Fruit fly (Drosophila melanogaster): ENCODE data around the gene CG3402.

Gene CG3402

dm6 chr3L:640324-640974, 12.2 kb downstream of the CG3402 start (continued):
- TF ChIP-seq corto (GFP tag; optimal IDR thresholded peaks at IDR 0.05): peak; percentile 75
- TF ChIP-seq CG9437 (GFP tag; optimal IDR thresholded peaks at IDR 0.05): peak; percentile 80
- peak; percentile 86 for TF ChIP-seq fd96Cb (tag; optimal IDR thresholded peaks at IDR 0.05)
- TF ChIP-seq Tbp (GFP tag; optimal IDR thresholded peaks at IDR 0.05): no peak
- peak; percentile 29 for TF ChIP-seq schlank (tag; optimal IDR thresholded peaks at IDR 0.05)
- no peak for TF ChIP-seq emc (GFP tag; optimal IDR thresholded peaks at IDR 0.05)
- peak; percentile 63 for TF ChIP-seq crol (GFP tag; IDR thresholded peaks at IDR 0.05)
- no peak for TF ChIP-seq pita (GFP tag; optimal IDR thresholded peaks at IDR 0.05)
- TF ChIP-seq CG17361 (GFP tag; IDR thresholded peaks at IDR 0.05): peak; percentile 86
- TF ChIP-seq Neu2 (GFP tag; optimal IDR thresholded peaks at IDR 0.05; ENCODE audit: borderline replicate concordance): peak; percentile 81
- peak; percentile 91 for TF ChIP-seq CG4424 (GFP tag; optimal IDR thresholded peaks at IDR 0.05)
- TF ChIP-seq so (GFP tag; IDR thresholded peaks at IDR 0.05): peak; percentile 73
- peak; percentile 30; the same call in 1 of the 2 replicates for TF ChIP-seq CG4730 (GFP tag; IDR thresholded peaks at IDR 0.05)
- peak; percentile 86 for TF ChIP-seq CG13775 (GFP tag; optimal IDR thresholded peaks at IDR 0.05)
- TF ChIP-seq CG14965 (GFP tag; optimal IDR thresholded peaks at IDR 0.05; ENCODE audit: borderline replicate concordance): peak; percentile 71
- peak; percentile 75; the same call in 2 of the 3 replicates for TF ChIP-seq CG11695 (GFP tag; IDR thresholded peaks at IDR 0.05)
- peak; percentile 69 for TF ChIP-seq CG32772 (GFP tag; IDR thresholded peaks at IDR 0.05)
- TF ChIP-seq CG1529 (GFP tag; optimal IDR thresholded peaks at IDR 0.05): peak; percentile 78
- TF ChIP-seq twi (tag; optimal IDR thresholded peaks at IDR 0.05): peak; percentile 77
- peak; percentile 87 for TF ChIP-seq CG2678 (tag; optimal IDR thresholded peaks at IDR 0.05)
- peak; percentile 31 for TF ChIP-seq CG17186 (GFP tag; optimal IDR thresholded peaks at IDR 0.05)
- peak; percentile 24 for TF ChIP-seq gro (GFP tag; optimal IDR thresholded peaks at IDR 0.05)
- peak; percentile 78 for TF ChIP-seq sens-2 (GFP tag; IDR thresholded peaks at IDR 0.05)
- TF ChIP-seq gsb-n (tag; optimal IDR thresholded peaks at IDR 0.05): peak; percentile 86
- TF ChIP-seq dmrt11E (tag; optimal IDR thresholded peaks at IDR 0.05): peak; percentile 95
- TF ChIP-seq ash1 (GFP tag; optimal IDR thresholded peaks at IDR 0.05): no peak
- 0 out of 2 replicates have a peak, but pooled peaks have one; percentile 41 for TF ChIP-seq wdn (GFP tag; IDR thresholded peaks at IDR 0.05)
- no peak for TF ChIP-seq inv (GFP tag; IDR thresholded peaks at IDR 0.05; ENCODE audit: partially characterized antibody)
- TF ChIP-seq nmo (GFP tag; optimal IDR thresholded peaks at IDR 0.05): peak; percentile 91
- no peak for TF ChIP-seq hb (GFP tag; IDR thresholded peaks at IDR 0.05; ENCODE audit: partially characterized antibody)
- peak; percentile 75 for TF ChIP-seq mam (GFP tag; optimal IDR thresholded peaks at IDR 0.05)
- peak; percentile 76 for TF ChIP-seq NfI (GFP tag; optimal IDR thresholded peaks at IDR 0.05)
- TF ChIP-seq fru (optimal IDR thresholded peaks at IDR 0.05): no peak
- TF ChIP-seq MESR4 (GFP tag; optimal IDR thresholded peaks at IDR 0.05): peak; percentile 2
- peak; percentile 36 for TF ChIP-seq run (tag; optimal IDR thresholded peaks at IDR 0.05)
- TF ChIP-seq cato (GFP tag; optimal IDR thresholded peaks at IDR 0.05; ENCODE audit: borderline replicate concordance): peak; percentile 73
- peak; percentile 92 for TF ChIP-seq CG18262 (tag; optimal IDR thresholded peaks at IDR 0.05)
- peak; percentile 80 for TF ChIP-seq gcm2 (GFP tag; optimal IDR thresholded peaks at IDR 0.05)
- TF ChIP-seq CG18476 (GFP tag; optimal IDR thresholded peaks at IDR 0.05): peak; percentile 77
- peak; percentile 92 for TF ChIP-seq gem (tag; optimal IDR thresholded peaks at IDR 0.05)
- TF ChIP-seq ac (GFP tag; optimal IDR thresholded peaks at IDR 0.05): peak; percentile 73
- peak; percentile 33 for TF ChIP-seq CG4707 (GFP tag; optimal IDR thresholded peaks at IDR 0.05)
- TF ChIP-seq fd64A (GFP tag; optimal IDR thresholded peaks at IDR 0.05): peak; percentile 63
- TF ChIP-seq dysf (GFP tag; IDR thresholded peaks at IDR 0.05): peak; percentile 86
- TF ChIP-seq bab2 (GFP tag; optimal IDR thresholded peaks at IDR 0.05): peak; percentile 86
- no peak for TF ChIP-seq CG13287 (GFP tag; IDR thresholded peaks at IDR 0.05; ENCODE audit: partially characterized antibody)
- peak; percentile 47 for TF ChIP-seq Hmx (GFP tag; optimal IDR thresholded peaks at IDR 0.05)
- TF ChIP-seq pzg (GFP tag; optimal IDR thresholded peaks at IDR 0.05): no peak
- peak; percentile 70 for TF ChIP-seq salm (tag; optimal IDR thresholded peaks at IDR 0.05)

Measured in whole organism, embryonic.